Worm (Caenorhabditis elegans): ENCODE results near the gene him-10.
A peak's percentile ranks its signal among the peaks of the same experiment; 100 is the strongest.

The him-10 gene

ce11 chrIII:5790550-5790949 is 12.5 kb upstream of the him-10 start, which contains the start of gene rev-3:
TSS of gene rev-3 (minus strand) at chrIII:5790650.
- TF ChIP-seq ceh-9 (tag; optimal IDR thresholded peaks at IDR 0.05) = no peak
- no peak for TF ChIP-seq eor-1 (tag; optimal IDR thresholded peaks at IDR 0.05)
- no peak for TF ChIP-seq ceh-16 (tag; optimal IDR thresholded peaks at IDR 0.05)
- no peak for TF ChIP-seq lin-15B (tag; optimal IDR thresholded peaks at IDR 0.05)
- no peak for TF ChIP-seq ceh-82 (tag; optimal IDR thresholded peaks at IDR 0.05)
- TF ChIP-seq snpc-4 (tag; optimal IDR thresholded peaks at IDR 0.05) = no peak
- TF ChIP-seq elt-2 (tag; optimal IDR thresholded peaks at IDR 0.05) = no peak
- no peak for TF ChIP-seq nhr-67 (tag; optimal IDR thresholded peaks at IDR 0.05)
- no peak for TF ChIP-seq ceh-28 (tag; optimal IDR thresholded peaks at IDR 0.05)
- TF ChIP-seq nhr-237 (tag; optimal IDR thresholded peaks at IDR 0.05) = no peak
- TF ChIP-seq ZK546.5 (tag; optimal IDR thresholded peaks at IDR 0.05) = no peak
- TF ChIP-seq aly-2 (tag; optimal IDR thresholded peaks at IDR 0.05) = no peak

- no peak for TF ChIP-seq mdl-1 (tag; optimal IDR thresholded peaks at IDR 0.05)
- TF ChIP-seq elt-3 (tag; optimal IDR thresholded peaks at IDR 0.05) = no peak
- TF ChIP-seq ztf-11 (tag; optimal IDR thresholded peaks at IDR 0.05) = no peak
- no peak for TF ChIP-seq skn-1 (tag; optimal IDR thresholded peaks at IDR 0.05)
- no peak for TF ChIP-seq aly-2 (tag; optimal IDR thresholded peaks at IDR 0.05)
- TF ChIP-seq lin-15B (tag; optimal IDR thresholded peaks at IDR 0.05) = no peak
- no peak for TF ChIP-seq ama-1 (optimal IDR thresholded peaks at IDR 0.05)
- TF ChIP-seq hmg-11 (tag; optimal IDR thresholded peaks at IDR 0.05) = no peak
- no peak for TF ChIP-seq jun-1 (tag; optimal IDR thresholded peaks at IDR 0.05)
- no peak for TF ChIP-seq ceh-9 (tag; optimal IDR thresholded peaks at IDR 0.05)
- TF ChIP-seq fkh-10 (GFP tag; optimal IDR thresholded peaks at IDR 0.05) = no peak
- TF ChIP-seq snpc-4 (tag; optimal IDR thresholded peaks at IDR 0.05) = no peak
- TF ChIP-seq zag-1 (tag; optimal IDR thresholded peaks at IDR 0.05) = no peak
- no peak for TF ChIP-seq unc-62 (GFP tag; optimal IDR thresholded peaks at IDR 0.05)
- TF ChIP-seq nhr-77 (tag; optimal IDR thresholded peaks at IDR 0.05) = no peak
Observed at ce11 chrIII:5794982-5795381, 8.1 kb upstream of the him-10 start.

- TF ChIP-seq elt-3 (tag; optimal IDR thresholded peaks at IDR 0.05) (no peak), nhr-23 (tag; optimal IDR thresholded peaks at IDR 0.05) (no peak), skn-1 (tag; optimal IDR thresholded peaks at IDR 0.05) (no peak), nhr-43 (tag; optimal IDR thresholded peaks at IDR 0.05; ENCODE audit: poor library complexity, severe bottlenecking) (no peak), ceh-16 (tag; optimal IDR thresholded peaks at IDR 0.05) (no peak), ceh-9 (tag; optimal IDR thresholded peaks at IDR 0.05) (no peak), unc-62 (GFP tag; optimal IDR thresholded peaks at IDR 0.05) (no peak), nhr-237 (tag; optimal IDR thresholded peaks at IDR 0.05) (no peak), egl-27 (tag; optimal IDR thresholded peaks at IDR 0.05) (no peak), fkh-2 (tag; optimal IDR thresholded peaks at IDR 0.05) (no peak), ceh-28 (tag; optimal IDR thresholded peaks at IDR 0.05) (no peak), ceh-82 (tag; optimal IDR thresholded peaks at IDR 0.05) (no peak), mml-1 (tag; optimal IDR thresholded peaks at IDR 0.05) (no peak), nhr-28 (tag; optimal IDR thresholded peaks at IDR 0.05) (no peak)
Observed at ce11 chrIII:5798747-5799146, 4.3 kb upstream of the him-10 start, which contains the start of gene ceh-10. TSS of gene ceh-10 (plus strand) at chrIII:5799047.

- TF ChIP-seq ztf-11 (tag; optimal IDR thresholded peaks at IDR 0.05) (no peak), nhr-11 (tag; optimal IDR thresholded peaks at IDR 0.05) (no peak), nhr-23 (tag; optimal IDR thresholded peaks at IDR 0.05) (no peak), lsy-12 (tag; optimal IDR thresholded peaks at IDR 0.05) (no peak), daf-12 (tag; optimal IDR thresholded peaks at IDR 0.05) (no peak)
Observed at ce11 chrIII:5805273-5805672, 2.2 kb downstream of the him-10 start, which contains the start of gene R12B2.3. TSS of gene R12B2.3 (plus strand) at chrIII:5805573.

ce11 chrIII:5806720-5807119 is 3.7 kb downstream of the him-10 start, which contains the start of gene R12B2.2:
TSS of gene R12B2.2 (plus strand) at chrIII:5807020.
- TF ChIP-seq hmg-11 (tag; optimal IDR thresholded peaks at IDR 0.05) = peak; percentile 6
- TF ChIP-seq daf-12 (tag; optimal IDR thresholded peaks at IDR 0.05) = no peak

ce11 chrIII:5810012-5810411 is 7.0 kb downstream of the him-10 start:
- TF ChIP-seq lsy-12 (tag; optimal IDR thresholded peaks at IDR 0.05) (no peak), pqm-1 (tag; optimal IDR thresholded peaks at IDR 0.05) (peak; percentile 18), lin-15B (tag; optimal IDR thresholded peaks at IDR 0.05) (no peak), snpc-4 (tag; optimal IDR thresholded peaks at IDR 0.05) (no peak), fkh-2 (tag; optimal IDR thresholded peaks at IDR 0.05) (no peak), pha-4 (tag; optimal IDR thresholded peaks at IDR 0.05) (peak; percentile 70), elt-2 (tag; optimal IDR thresholded peaks at IDR 0.05) (peak; percentile 12), ceh-9 (tag; optimal IDR thresholded peaks at IDR 0.05) (no peak)

Measured in whole organism, L3 larva.